Worm (Caenorhabditis elegans): ENCODE results near the gene nta-1.

ce11 chrII:3747405-3747804 lies 3.8 kb upstream of the nta-1 start, which contains the start of gene fbxb-92:
- TF ChIP-seq madf-10 (tag; optimal IDR thresholded peaks at IDR 0.05) (no peak), nhr-179 (tag; optimal IDR thresholded peaks at IDR 0.05) (no peak), dpl-1 (GFP tag; optimal IDR thresholded peaks at IDR 0.05) (no peak), unc-62 (GFP tag; optimal IDR thresholded peaks at IDR 0.05) (no peak), lsy-27 (tag; optimal IDR thresholded peaks at IDR 0.05; ENCODE audit: borderline replicate concordance, insufficient read depth) (no peak), ceh-100 (GFP tag; IDR thresholded peaks at IDR 0.05) (no peak), ztf-22 (GFP tag; optimal IDR thresholded peaks at IDR 0.05) (no peak), B0019.2 (GFP tag; conservative IDR thresholded peaks at IDR 0.05) (no peak), egrh-3 (GFP tag; IDR thresholded peaks at IDR 0.05) (no peak), gei-17 (GFP tag; optimal IDR thresholded peaks at IDR 0.05) (no peak), athp-1 (tag; optimal IDR thresholded peaks at IDR 0.05) (no peak), tlf-1 (GFP tag; optimal IDR thresholded peaks at IDR 0.05) (no peak)

All from whole organism, young adult.